Fruit fly (Drosophila melanogaster) whole organism, embryonic: Measurements from ENCODE around the gene CG46463.
A peak's percentile ranks its signal among the peaks of the same experiment; 100 is the strongest.

Experiments
- CG11398 ChIP-seq: fragments of 200-800 bp; sonication (Bioruptor generic); optimal IDR thresholded peaks from 2 replicates; lab custom pipeline; 2016; ENCODE audit warnings: missing biosample characterization, missing genetic modification characterization
- CG12942 ChIP-seq: fragments of 200-800 bp; sonication (Bioruptor generic); optimal IDR thresholded peaks from 3 replicates; lab custom pipeline; 2016; ENCODE audit warnings: missing biosample characterization, missing genetic modification characterization
- CG13296 ChIP-seq: fragments of 200-800 bp; sonication (Bioruptor generic); optimal IDR thresholded peaks from 3 replicates; lab custom pipeline; 2018; ENCODE audit warnings: missing biosample characterization, mild to moderate bottlenecking, missing genetic modification characterization
- CG16815 ChIP-seq: fragments of 200-800 bp; sonication (Bioruptor generic); optimal IDR thresholded peaks from 3 replicates; lab custom pipeline; 2017; ENCODE audit warnings: missing biosample characterization, mild to moderate bottlenecking, missing genetic modification characterization
- CG17328 ChIP-seq: fragments of 200-800 bp; sonication (Bioruptor generic); IDR thresholded peaks from 2 replicates; pipeline ENCODE4 v1.3.6; 2022; ENCODE audit warnings: missing biosample characterization, missing genetic modification characterization
- CG17361 ChIP-seq: fragments of 200-800 bp; sonication (Bioruptor generic); IDR thresholded peaks from 3 replicates; pipeline ENCODE4 v1.3.6; 2022; ENCODE audit warnings: missing biosample characterization, missing genetic modification characterization
- CG18476 ChIP-seq: fragments of 200-800 bp; sonication (Bioruptor generic); optimal IDR thresholded peaks from 2 replicates; lab custom pipeline; 2016; ENCODE audit warnings: missing biosample characterization, mild to moderate bottlenecking, missing genetic modification characterization
- CG2712 ChIP-seq: fragments of 200-800 bp; optimal IDR thresholded peaks from 3 replicates; lab custom pipeline; 2019; ENCODE audit warnings: missing biosample characterization, mild to moderate bottlenecking, missing genetic modification characterization, moderate library complexity
- CG2875 ChIP-seq: fragments of 200-800 bp; sonication (Bioruptor generic); optimal IDR thresholded peaks from 2 replicates; lab custom pipeline; 2017; ENCODE audit warnings: missing biosample characterization, mild to moderate bottlenecking, missing genetic modification characterization, missing genetic modification reagents
- CG30020 ChIP-seq: fragments of 200-800 bp; optimal IDR thresholded peaks from 2 replicates; lab custom pipeline; 2019; ENCODE audit warnings: missing biosample characterization, mild to moderate bottlenecking, missing genetic modification characterization, moderate library complexity
- CG32767 ChIP-seq: fragments of 200-800 bp; sonication (Bioruptor generic); IDR thresholded peaks from 2 replicates; pipeline ENCODE4 v1.3.6; 2022; ENCODE audit warnings: missing biosample characterization, missing genetic modification characterization
- CG32772 ChIP-seq: fragments of 200-800 bp; sonication (Bioruptor generic); IDR thresholded peaks from 2 replicates; pipeline ENCODE4 v1.3.6; 2022; ENCODE audit warnings: missing biosample characterization, missing genetic modification characterization
- CG33557 ChIP-seq: fragments of 200-800 bp; sonication (Bioruptor generic); optimal IDR thresholded peaks from 2 replicates; lab custom pipeline; 2019; ENCODE audit warnings: missing biosample characterization, mild to moderate bottlenecking, missing genetic modification characterization, moderate library complexity
- CG3847 ChIP-seq: fragments of 200-800 bp; sonication (Bioruptor generic); IDR thresholded peaks from 2 replicates; pipeline ENCODE4 v1.3.6; 2022; ENCODE audit warnings: missing biosample characterization, missing genetic modification characterization
- CG4617 ChIP-seq: fragments of 200-800 bp; sonication (Bioruptor generic); optimal IDR thresholded peaks from 3 replicates; lab custom pipeline; 2016; ENCODE audit warnings: missing biosample characterization, missing genetic modification characterization, borderline replicate concordance
- CG6254 ChIP-seq: fragments of 200-800 bp; sonication (Bioruptor generic); optimal IDR thresholded peaks from 3 replicates; lab custom pipeline; 2017; ENCODE audit warnings: mild to moderate bottlenecking, missing biosample characterization, missing genetic modification reagents, missing genetic modification characterization
- CG6272 ChIP-seq: fragments of 200-800 bp; sonication (Bioruptor generic); IDR thresholded peaks from 2 replicates; pipeline ENCODE4 v1.3.6; 2022; ENCODE audit warnings: missing biosample characterization, missing genetic modification characterization
- CG7271 ChIP-seq: fragments of 200-800 bp; sonication (Bioruptor generic); optimal IDR thresholded peaks from 2 replicates; lab custom pipeline; 2018; ENCODE audit warnings: missing biosample characterization, mild to moderate bottlenecking, missing genetic modification characterization, moderate library complexity
- CG7963 ChIP-seq: fragments of 200-800 bp; sonication (Bioruptor generic); IDR thresholded peaks from 3 replicates; pipeline ENCODE4 v1.3.6; 2022; ENCODE audit warnings: missing biosample characterization, missing genetic modification characterization; ENCODE audit not compliant: partially characterized antibody
- CrebB ChIP-seq: fragments of 200-800 bp; sonication (Bioruptor generic); optimal IDR thresholded peaks from 3 replicates; lab custom pipeline; 2018; ENCODE audit warnings: missing biosample characterization, mild to moderate bottlenecking, missing genetic modification characterization
- Dll ChIP-seq: fragments of 200-800 bp; sonication (Bioruptor generic); IDR thresholded peaks from 4 replicates; pipeline ENCODE4 v1.3.6; 2022; ENCODE audit warnings: missing biosample characterization, missing genetic modification characterization; ENCODE audit not compliant: partially characterized antibody
- Doc3 ChIP-seq: fragments of 200-800 bp; sonication (Bioruptor generic); IDR thresholded peaks from 3 replicates; pipeline ENCODE4 v1.3.6; 2022; ENCODE audit warnings: missing biosample characterization, missing genetic modification characterization; ENCODE audit not compliant: partially characterized antibody
- Gug ChIP-seq: fragments of 200-800 bp; sonication (Bioruptor generic); IDR thresholded peaks from 4 replicates; pipeline ENCODE4 v1.3.6; 2022; ENCODE audit warnings: missing biosample characterization, missing genetic modification characterization
- Hmr ChIP-seq: fragments of 200-800 bp; sonication (Bioruptor generic); optimal IDR thresholded peaks from 3 replicates; lab custom pipeline; 2017; ENCODE audit warnings: mild to moderate bottlenecking, missing biosample characterization, missing genetic modification reagents, missing genetic modification characterization
- MTF-1 ChIP-seq: fragments of 200-800 bp; sonication (Bioruptor generic); optimal IDR thresholded peaks from 2 replicates; lab custom pipeline; 2018; ENCODE audit warnings: missing biosample characterization, mild to moderate bottlenecking, missing genetic modification characterization, borderline replicate concordance
- Med ChIP-seq: fragments of 200-800 bp; sonication (Bioruptor generic); peaks from one replicate; lab custom pipeline; 2016; ENCODE audit warnings: missing biosample characterization, missing genetic modification characterization, mild to moderate bottlenecking, inconsistent platforms, moderate library complexity
- NC2β ChIP-seq: fragments of 200-800 bp; sonication (Bioruptor generic); optimal IDR thresholded peaks from 2 replicates; lab custom pipeline; 2016; ENCODE audit warnings: missing biosample characterization, missing genetic modification characterization
- Nf-YC ChIP-seq: fragments of 200-800 bp; optimal IDR thresholded peaks from 3 replicates; lab custom pipeline; 2019; ENCODE audit warnings: missing biosample characterization, mild to moderate bottlenecking, missing genetic modification characterization, moderate library complexity
- Sry-δ ChIP-seq: fragments of 200-800 bp; sonication (Bioruptor generic); optimal IDR thresholded peaks from 2 replicates; lab custom pipeline; 2016; ENCODE audit warnings: missing biosample characterization, missing genetic modification characterization
- Trl ChIP-seq, 3 experiments: fragments of >200 bp in 2 of 3; fragments of 200-800 bp in 1 of 3; sonication (Bioruptor generic) in 1 of 3; optimal IDR thresholded peaks; 2 replicates in 1 of 3; 3 replicates in 2 of 3; lab custom pipeline; 2016 to 2017; ENCODE audit warnings: missing biosample characterization in 1 of 3, missing genetic modification characterization in 1 of 3
- abd-A ChIP-seq: fragments of 200-800 bp; sonication (Bioruptor generic); optimal IDR thresholded peaks from 3 replicates; lab custom pipeline; 2019; ENCODE audit warnings: missing biosample characterization, mild to moderate bottlenecking, missing genetic modification characterization, moderate library complexity
- chif ChIP-seq, 2 experiments: fragments of 200-800 bp; sonication (Bioruptor generic); optimal IDR thresholded peaks; 3 replicates each; lab custom pipeline; 2016; ENCODE audit warnings: missing biosample characterization in 2 of 2, missing genetic modification characterization in 2 of 2
- chinmo ChIP-seq: fragments of 200-800 bp; sonication (Bioruptor generic); IDR thresholded peaks from 4 replicates; pipeline ENCODE4 v1.3.6; 2022; ENCODE audit warnings: missing biosample characterization, missing genetic modification characterization; ENCODE audit not compliant: partially characterized antibody
- crol ChIP-seq: fragments of 200-800 bp; sonication (Bioruptor generic); IDR thresholded peaks from 2 replicates; pipeline ENCODE4 v1.3.6; 2022; ENCODE audit warnings: missing biosample characterization, missing genetic modification characterization
- crp ChIP-seq, 2 experiments: fragments of 200-800 bp; sonication (Bioruptor generic); optimal IDR thresholded peaks; 2 replicates in 1 of 2; 3 replicates in 1 of 2; lab custom pipeline; 2017; ENCODE audit warnings: missing biosample characterization in 2 of 2, missing genetic modification characterization in 2 of 2, mild to moderate bottlenecking in 1 of 2, moderate library complexity in 1 of 2
- dan ChIP-seq: fragments of 200-800 bp; sonication (Bioruptor generic); IDR thresholded peaks from 2 replicates; pipeline ENCODE4 v1.3.6; 2022; ENCODE audit warnings: missing biosample characterization, missing genetic modification characterization
- gro ChIP-seq: fragments of 200-800 bp; sonication (Bioruptor generic); optimal IDR thresholded peaks from 2 replicates; lab custom pipeline; 2016; ENCODE audit warnings: missing biosample characterization, missing genetic modification characterization
- gt ChIP-seq: fragments of 200-800 bp; sonication (Bioruptor generic); IDR thresholded peaks from 2 replicates; pipeline ENCODE4 v1.3.6; 2022; ENCODE audit warnings: missing biosample characterization, missing genetic modification characterization
- ken ChIP-seq: fragments of 200-800 bp; sonication (Bioruptor generic); IDR thresholded peaks from 3 replicates; pipeline ENCODE4 v1.3.6; 2022; ENCODE audit warnings: missing biosample characterization, missing genetic modification characterization
- p53 ChIP-seq: fragments of 200-800 bp; sonication (Bioruptor generic); optimal IDR thresholded peaks from 2 replicates; lab custom pipeline; 2016; ENCODE audit warnings: missing biosample characterization, missing genetic modification characterization
- pfk ChIP-seq: fragments of 200-800 bp; sonication (Bioruptor generic); optimal IDR thresholded peaks from 2 replicates; lab custom pipeline; 2018; ENCODE audit warnings: missing biosample characterization, mild to moderate bottlenecking, missing genetic modification characterization, moderate library complexity
- salm ChIP-seq: fragments of 200-800 bp; sonication (Bioruptor generic); optimal IDR thresholded peaks from 2 replicates; lab custom pipeline; 2018; ENCODE audit warnings: missing biosample characterization, mild to moderate bottlenecking, missing genetic modification characterization
- schlank ChIP-seq: fragments of 200-800 bp; sonication (Bioruptor generic); optimal IDR thresholded peaks from 2 replicates; lab custom pipeline; 2018; ENCODE audit warnings: missing biosample characterization, mild to moderate bottlenecking, missing genetic modification characterization
- sima ChIP-seq: fragments of 200-800 bp; sonication (Bioruptor generic); optimal IDR thresholded peaks from 2 replicates; lab custom pipeline; 2016; ENCODE audit warnings: missing biosample characterization, missing genetic modification characterization
- ssp ChIP-seq: fragments of 200-800 bp; sonication (Bioruptor generic); IDR thresholded peaks from 2 replicates; pipeline ENCODE4 v1.3.6; 2022; ENCODE audit warnings: missing biosample characterization, missing genetic modification characterization
- vnd ChIP-seq: fragments of 200-800 bp; sonication (Bioruptor generic); IDR thresholded peaks from 3 replicates; pipeline ENCODE4 v1.3.6; 2022; ENCODE audit warnings: missing biosample characterization, missing genetic modification characterization; ENCODE audit not compliant: partially characterized antibody
- vvl ChIP-seq: fragments of 200-800 bp; sonication (Bioruptor generic); IDR thresholded peaks from 2 replicates; pipeline ENCODE4 v1.3.6; 2022; ENCODE audit warnings: missing biosample characterization, missing genetic modification characterization
- zen2 ChIP-seq: fragments of 200-800 bp; sonication (Bioruptor generic); IDR thresholded peaks from 3 replicates; pipeline ENCODE4 v1.3.6; 2022; ENCODE audit warnings: missing biosample characterization, missing genetic modification characterization; ENCODE audit not compliant: partially characterized antibody
- zfh2 ChIP-seq: fragments of 200-800 bp; sonication (Bioruptor generic); optimal IDR thresholded peaks from 2 replicates; lab custom pipeline; 2016; ENCODE audit warnings: missing biosample characterization, missing genetic modification characterization

Gene CG46463

dm6 chr3L:3471174-3471573 lies 10.1 kb downstream of the CG46463 start, which contains the start of gene CG14971 (continued):
- peak; percentile 14 for TF ChIP-seq pfk (GFP tag; lab: Kevin White, UChicago)
- no peak for TF ChIP-seq CG32772 (GFP tag; lab: Robert Waterston, UW)
- TF ChIP-seq CG30020, result peak; percentile 48
- TF ChIP-seq CG2875 (GFP tag; lab: Kevin White, UChicago), result no peak
- no peak for TF ChIP-seq CG33557
- TF ChIP-seq CG17328, result peak; percentile 37; the same call in 1 of the 2 replicates
- peak; percentile 48 for TF ChIP-seq NC2β (GFP tag; lab: Kevin White, UChicago)
- peak in 1 of 2 experiments; percentile 38 for TF ChIP-seq crp (GFP tag; optimal IDR thresholded peaks at IDR 0.05; lab: Kevin White, UChicago)
- peak; percentile 76 for TF ChIP-seq Doc3 (GFP tag; lab: Robert Waterston, UW)
- TF ChIP-seq ken (GFP tag; lab: Robert Waterston, UW), result 0 out of 3 replicates have a peak, but pooled peaks have one; percentile 9
- no peak for TF ChIP-seq abd-A (tag; lab: Kevin White, UChicago)
- TF ChIP-seq CG18476 (GFP tag; lab: Kevin White, UChicago), result peak; percentile 5
- peak in 1 of 2 experiments; percentile 14 for TF ChIP-seq chif (GFP tag; optimal IDR thresholded peaks at IDR 0.05; lab: Kevin White, UChicago)
- TF ChIP-seq salm (tag; lab: Kevin White, UChicago), result no peak
- TF ChIP-seq Nf-YC, result no peak
- peak; percentile 78 for TF ChIP-seq vnd (GFP tag; lab: Robert Waterston, UW)
- peak; percentile 59 for TF ChIP-seq zfh2 (GFP tag; lab: Kevin White, UChicago)
- TF ChIP-seq CG12942, result no peak
- TF ChIP-seq chinmo (GFP tag; lab: Robert Waterston, UW), result peak; percentile 83; the same call in 1 of the 4 replicates
- no peak for TF ChIP-seq CG16815 (GFP tag; lab: Kevin White, UChicago)
- peak; percentile 47; the same call in 1 of the 3 replicates for TF ChIP-seq CG17361
- no peak for TF ChIP-seq dan (GFP tag; lab: Robert Waterston, UW)
- no peak for TF ChIP-seq CG7271 (tag; lab: Kevin White, UChicago)
- TF ChIP-seq Gug (GFP tag; lab: Robert Waterston, UW), result peak; percentile 34; the same call in 1 of the 4 replicates
- TF ChIP-seq p53, result peak; percentile 25
- TF ChIP-seq Dll (GFP tag; lab: Robert Waterston, UW), result peak; percentile 85
- TF ChIP-seq Sry-δ (GFP tag; lab: Kevin White, UChicago), result peak; percentile 80
- no peak for TF ChIP-seq CG6272
- TF ChIP-seq ssp (GFP tag; lab: Robert Waterston, UW), result peak; percentile 62
- no peak for TF ChIP-seq CG13296 (GFP tag; lab: Kevin White, UChicago)
- TF ChIP-seq CG7963 (GFP tag; lab: Robert Waterston, UW), result peak; percentile 77
- TF ChIP-seq sima (GFP tag; lab: Kevin White, UChicago), result no peak
- peak; percentile 54; the same call in 2 of the 3 replicates for TF ChIP-seq zen2
- peak; percentile 42 for TF ChIP-seq Hmr (GFP tag; lab: Kevin White, UChicago)
- TF ChIP-seq CG4617 (GFP tag; lab: Kevin White, UChicago), result peak; percentile 64
- no peak for TF ChIP-seq gt (GFP tag; lab: Robert Waterston, UW)
- peak; percentile 40; the same call in 1 of the 2 replicates for TF ChIP-seq CG3847 (GFP tag; lab: Robert Waterston, UW)
- TF ChIP-seq MTF-1 (GFP tag; lab: Kevin White, UChicago), result no peak
- no peak for TF ChIP-seq CrebB (tag; lab: Kevin White, UChicago)
- no peak for TF ChIP-seq Trl (optimal IDR thresholded peaks at IDR 0.05; lab: Kevin White, UChicago)
- TF ChIP-seq Trl (GFP tag; optimal IDR thresholded peaks at IDR 0.05; lab: Kevin White, UChicago), result peak; percentile 48
- TF ChIP-seq gro (GFP tag; lab: Kevin White, UChicago), result peak; percentile 62
- peak; percentile 67 for TF ChIP-seq vvl (GFP tag; lab: Robert Waterston, UW)
- no peak for TF ChIP-seq crol (GFP tag; lab: Robert Waterston, UW)
- TF ChIP-seq CG32767 (GFP tag; lab: Robert Waterston, UW), result peak; percentile 10; the same call in 1 of the 2 replicates
- TF ChIP-seq Med (GFP tag; lab: Kevin White, UChicago), result peak; percentile 88
- peak; percentile 82 for TF ChIP-seq CG2712 (tag; lab: Kevin White, UChicago)
- TF ChIP-seq CG11398 (GFP tag; lab: Kevin White, UChicago), result no peak
- no peak for TF ChIP-seq CG6254 (GFP tag; lab: Kevin White, UChicago)
- TF ChIP-seq schlank (tag; lab: Kevin White, UChicago), result no peak
